Fruit fly (Drosophila melanogaster): Measurements from ENCODE around the gene Pi4KIIIalpha.

DNA sequence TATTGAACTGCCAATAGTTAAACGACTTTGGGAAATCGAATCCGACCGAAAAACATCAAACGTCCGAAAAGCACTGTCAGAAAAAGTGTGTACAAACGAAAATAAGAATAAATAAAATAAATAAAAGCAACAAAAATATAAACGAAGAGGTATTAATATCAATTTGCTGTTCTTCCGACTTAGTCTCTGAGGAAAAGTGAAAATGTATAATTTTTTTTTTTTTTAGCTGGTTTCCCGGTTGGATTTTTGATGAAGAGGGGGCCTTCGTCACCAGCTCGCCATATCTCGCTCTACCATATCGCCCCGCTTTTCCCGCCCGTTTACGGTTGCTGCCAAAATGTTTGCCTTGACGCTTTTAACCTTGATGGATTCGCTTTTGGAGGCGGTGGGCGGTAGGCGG lies 14.0 kb downstream of the Pi4KIIIalpha start:
- TF ChIP-seq pan (optimal IDR thresholded peaks at IDR 0.05) (no peak), psq (optimal IDR thresholded peaks at IDR 0.05) (no peak), EcR (GFP tag; optimal IDR thresholded peaks at IDR 0.05) (no peak), usp (GFP tag; optimal IDR thresholded peaks at IDR 0.05) (no peak), CG8478 (optimal IDR thresholded peaks at IDR 0.05) (no peak)

All from whole organism.